Worm (Caenorhabditis elegans) whole organism, young adult: ENCODE measurements around the gene C50H2.7.

Experiments used
- B0019.2 ChIP-seq: fragments of 200-800 bp; sonication (Bioruptor generic); conservative IDR thresholded peaks from 2 replicates; pipeline ENCODE4 v1.3.6; 2022; ENCODE audit warnings: missing genetic modification reagents, missing genetic modification characterization, missing compliant biosample characterization
- F49E8.2 ChIP-seq: sonication (generic microtip); optimal IDR thresholded peaks from 3 replicates; lab custom pipeline; 2017; ENCODE audit warnings: missing genetic modification characterization, mild to moderate bottlenecking, missing compliant biosample characterization, antibody characterized with exemption, moderate library complexity; ENCODE audit not compliant: insufficient read depth
- F52B5.7 ChIP-seq: sonication (generic microtip); optimal IDR thresholded peaks from 2 replicates; lab custom pipeline; 2016; ENCODE audit warnings: mild to moderate bottlenecking, missing genetic modification characterization, missing compliant biosample characterization
- F57C9.4 ChIP-seq: sonication (generic microtip); optimal IDR thresholded peaks from 2 replicates; lab custom pipeline; 2017; ENCODE audit warnings: mild to moderate bottlenecking, missing genetic modification characterization, missing compliant biosample characterization
- K11D2.4 ChIP-seq: fragments of 200-800 bp; sonication (Bioruptor generic); IDR thresholded peaks from 2 replicates; pipeline ENCODE4 v1.3.6; 2022; ENCODE audit warnings: missing genetic modification reagents, missing genetic modification characterization, missing compliant biosample characterization
- T26A5.8 ChIP-seq: sonication (generic microtip); optimal IDR thresholded peaks from 2 replicates; lab custom pipeline; 2016; ENCODE audit warnings: missing genetic modification characterization, missing compliant biosample characterization
- Y53G8AR.9 ChIP-seq: fragments of 200-800 bp; sonication (Bioruptor generic); conservative IDR thresholded peaks from 2 replicates; pipeline ENCODE4 v1.3.6; 2022; ENCODE audit warnings: missing genetic modification reagents, missing genetic modification characterization, missing compliant biosample characterization
- Y79H2A.3 ChIP-seq: fragments of 200-800 bp; sonication (Bioruptor generic); conservative IDR thresholded peaks from 2 replicates; pipeline ENCODE4 v1.3.6; 2022; ENCODE audit warnings: missing genetic modification reagents, missing genetic modification characterization, missing compliant biosample characterization
- aptf-2 ChIP-seq: fragments of 200-800 bp; sonication (Bioruptor generic); conservative IDR thresholded peaks from 2 replicates; pipeline ENCODE4 v1.3.6; 2022; ENCODE audit warnings: missing genetic modification reagents, missing genetic modification characterization, missing compliant biosample characterization
- athp-1 ChIP-seq: sonication (generic microtip); optimal IDR thresholded peaks from 2 replicates; lab custom pipeline; 2017; ENCODE audit warnings: mild to moderate bottlenecking, missing genetic modification characterization, missing compliant biosample characterization
- cebp-2 ChIP-seq: fragments of 200-800 bp; sonication (Bioruptor generic); IDR thresholded peaks from 2 replicates; pipeline ENCODE4 v1.3.6; 2022; ENCODE audit warnings: missing genetic modification characterization, missing compliant biosample characterization
- ceh-40 ChIP-seq: fragments of 200-800 bp; sonication (Bioruptor generic); IDR thresholded peaks from 2 replicates; pipeline ENCODE4 v1.3.6; 2022; ENCODE audit warnings: missing genetic modification characterization, missing compliant biosample characterization
- ceh-58 ChIP-seq: fragments of 200-800 bp; sonication (Bioruptor generic); IDR thresholded peaks from 2 replicates; pipeline ENCODE4 v1.3.6; 2022; ENCODE audit warnings: missing genetic modification characterization, missing compliant biosample characterization
- ceh-79 ChIP-seq: sonication (generic microtip); optimal IDR thresholded peaks from 2 replicates; lab custom pipeline; 2017; ENCODE audit warnings: mild to moderate bottlenecking, missing genetic modification characterization, missing compliant biosample characterization
- die-1 ChIP-seq: sonication (generic microtip); optimal IDR thresholded peaks from 2 replicates; lab custom pipeline; 2016; ENCODE audit warnings: missing genotype, mild to moderate bottlenecking, missing genetic modification characterization, missing compliant biosample characterization
- efl-1 ChIP-seq: fragments of 150-350 bp; optimal IDR thresholded peaks from 2 replicates; lab custom pipeline; 2014; ENCODE audit warnings: missing biosample characterization, missing genetic modification reagents, missing genetic modification characterization
- ekl-4 ChIP-seq: fragments of 200-800 bp; sonication (Bioruptor generic); IDR thresholded peaks from 2 replicates; pipeline ENCODE4 v1.3.6; 2022; ENCODE audit warnings: missing genetic modification reagents, missing genetic modification characterization, missing compliant biosample characterization
- fkh-3 ChIP-seq: sonication (generic microtip); optimal IDR thresholded peaks from 2 replicates; lab custom pipeline; 2016; ENCODE audit warnings: mild to moderate bottlenecking, missing genetic modification characterization, missing compliant biosample characterization
- gei-17 ChIP-seq: fragments of 200-800 bp; sonication (Bioruptor generic); optimal IDR thresholded peaks from 2 replicates; lab custom pipeline; 2018; ENCODE audit warnings: mild to moderate bottlenecking, missing genetic modification characterization, missing compliant biosample characterization
- him-1 ChIP-seq: sonication (generic microtip); optimal IDR thresholded peaks from 2 replicates; lab custom pipeline; 2016; ENCODE audit warnings: missing genotype, missing genetic modification reagents, missing genetic modification characterization, missing compliant biosample characterization
- hrde-1 ChIP-seq: sonication (generic microtip); optimal IDR thresholded peaks from 2 replicates; lab custom pipeline; 2016; ENCODE audit warnings: missing genetic modification characterization, mild to moderate bottlenecking, missing compliant biosample characterization, moderate library complexity, missing genotype, missing genetic modification reagents, borderline replicate concordance
- hsf-1 ChIP-seq: fragments of 200-800 bp; sonication (Bioruptor generic); IDR thresholded peaks from 2 replicates; pipeline ENCODE4 v1.3.6; 2022; ENCODE audit warnings: missing genetic modification reagents, missing genetic modification characterization, missing compliant biosample characterization
- let-607 ChIP-seq, 2 experiments: fragments of 200-800 bp in 1 of 2; sonication (Bioruptor generic) in 1 of 2; sonication (generic microtip) in 1 of 2; optimal IDR thresholded peaks; 2 replicates each; lab custom pipeline; 2016 to 2018; ENCODE audit warnings: mild to moderate bottlenecking in 2 of 2, missing compliant biosample characterization in 2 of 2, missing genetic modification characterization in 2 of 2, moderate library complexity in 2 of 2, missing genotype in 1 of 2
- lin-35 ChIP-seq, 3 experiments: fragments of 150-350 bp in 2 of 3; sonication (generic microtip) in 1 of 3; optimal IDR thresholded peaks; 2 replicates each; lab custom pipeline; 2014 to 2018; ENCODE audit warnings: missing biosample characterization in 3 of 3, missing genetic modification characterization in 3 of 3, missing genetic modification reagents in 3 of 3
- madf-6 ChIP-seq: fragments of 200-800 bp; sonication (Bioruptor generic); IDR thresholded peaks from 2 replicates; pipeline ENCODE4 v1.3.6; 2022; ENCODE audit warnings: missing genetic modification reagents, missing genetic modification characterization, missing compliant biosample characterization
- madf-8 ChIP-seq: fragments of 200-800 bp; sonication (Bioruptor generic); conservative IDR thresholded peaks from 2 replicates; pipeline ENCODE4 v1.3.6; 2022; ENCODE audit warnings: missing genetic modification reagents, missing genetic modification characterization, missing compliant biosample characterization
- mcd-1 ChIP-seq: fragments of 200-800 bp; sonication (Bioruptor generic); IDR thresholded peaks from 2 replicates; pipeline ENCODE4 v1.3.6; 2022; ENCODE audit warnings: missing genetic modification reagents, missing genetic modification characterization, missing compliant biosample characterization
- mes-4 ChIP-seq: sonication (generic microtip); optimal IDR thresholded peaks from 2 replicates; lab custom pipeline; 2016; ENCODE audit warnings: missing genotype, missing genetic modification characterization, missing compliant biosample characterization
- mxl-1 ChIP-seq: sonication (generic microtip); optimal IDR thresholded peaks from 2 replicates; lab custom pipeline; 2016; ENCODE audit warnings: missing genetic modification characterization, missing compliant biosample characterization
- nfya-1 ChIP-seq: sonication (generic microtip); optimal IDR thresholded peaks from 2 replicates; lab custom pipeline; 2017; ENCODE audit warnings: antibody characterized with exemption, missing compliant biosample characterization, missing genetic modification characterization, borderline replicate concordance; ENCODE audit not compliant: insufficient read depth
- nfya-2 ChIP-seq: fragments of 200-800 bp; sonication (Bioruptor generic); IDR thresholded peaks from 2 replicates; pipeline ENCODE4 v1.3.6; 2022; ENCODE audit warnings: missing genetic modification reagents, missing genetic modification characterization, missing compliant biosample characterization
- nfyb-1 ChIP-seq: fragments of 200-800 bp; sonication (Bioruptor generic); IDR thresholded peaks from 2 replicates; pipeline ENCODE4 v1.3.6; 2022; ENCODE audit warnings: missing genetic modification reagents, missing genetic modification characterization, missing compliant biosample characterization
- nhr-80 ChIP-seq: sonication (generic microtip); optimal IDR thresholded peaks from 2 replicates; lab custom pipeline; 2016; ENCODE audit warnings: missing genetic modification characterization, missing compliant biosample characterization
- nhr-90 ChIP-seq: sonication (generic microtip); optimal IDR thresholded peaks from 2 replicates; lab custom pipeline; 2016; ENCODE audit warnings: missing genotype, mild to moderate bottlenecking, missing genetic modification characterization, missing compliant biosample characterization
- pbrm-1 ChIP-seq: fragments of 200-800 bp; sonication (Bioruptor generic); IDR thresholded peaks from 2 replicates; pipeline ENCODE4 v1.3.6; 2022; ENCODE audit warnings: missing genetic modification reagents, missing genetic modification characterization, missing compliant biosample characterization
- repo-1 ChIP-seq: sonication (generic microtip); optimal IDR thresholded peaks from 2 replicates; lab custom pipeline; 2017; ENCODE audit warnings: mild to moderate bottlenecking, missing genetic modification characterization, missing compliant biosample characterization
- rpc-1 ChIP-seq, 2 experiments: fragments of 150-350 bp in 1 of 2; sonication (generic microtip) in 1 of 2; optimal IDR thresholded peaks; 2 replicates each; lab custom pipeline; 2014 to 2018; ENCODE audit warnings: missing biosample characterization in 1 of 2, missing genetic modification characterization in 1 of 2, missing genetic modification reagents in 1 of 2, missing genotype in 1 of 2
- sdz-38 ChIP-seq: sonication (generic microtip); optimal IDR thresholded peaks from 2 replicates; lab custom pipeline; 2016; ENCODE audit warnings: missing genotype, missing genetic modification characterization, missing compliant biosample characterization
- snpc-3.4 ChIP-seq: sonication (generic microtip); optimal IDR thresholded peaks from 2 replicates; lab custom pipeline; 2017; ENCODE audit warnings: missing genetic modification characterization, mild to moderate bottlenecking, missing compliant biosample characterization, antibody characterized with exemption, moderate library complexity, missing genotype, missing genetic modification reagents
- unc-130 ChIP-seq: sonication (generic microtip); optimal IDR thresholded peaks from 2 replicates; lab custom pipeline; 2016; ENCODE audit warnings: missing genetic modification reagents, missing genetic modification characterization, missing compliant biosample characterization
- unc-62 ChIP-seq: fragments of 150-350 bp; optimal IDR thresholded peaks from 2 replicates; lab custom pipeline; 2014; ENCODE audit warnings: missing biosample characterization, missing genetic modification reagents, missing genetic modification characterization
- ztf-28 ChIP-seq: fragments of 200-800 bp; sonication (Bioruptor generic); IDR thresholded peaks from 2 replicates; pipeline ENCODE4 v1.3.6; 2022; ENCODE audit warnings: missing genetic modification reagents, missing genetic modification characterization, missing compliant biosample characterization

C50H2.7 gene

ce11 chrV:9918410-9918809 lies 4.2 kb upstream of the C50H2.7 start, which contains the start of gene C50H2.5:
TSS of gene C50H2.5 (plus strand) at chrV:9918710.
- no peak for TF ChIP-seq unc-130 (GFP tag; lab: Kevin White, UChicago)
- no peak for TF ChIP-seq hrde-1 (tag; lab: Kevin White, UChicago)
- no peak for TF ChIP-seq nfyb-1
- TF ChIP-seq snpc-3.4: no peak
- TF ChIP-seq sdz-38 (tag; lab: Kevin White, UChicago): no peak
- TF ChIP-seq repo-1 (tag; lab: Kevin White, UChicago): no peak
- TF ChIP-seq mxl-1 (tag; lab: Kevin White, UChicago): no peak
- TF ChIP-seq ceh-40 (GFP tag; lab: Robert Waterston, UW): no peak
- no peak for TF ChIP-seq Y79H2A.3 (GFP tag; lab: Robert Waterston, UW)
- no peak for TF ChIP-seq mes-4 (tag; lab: Kevin White, UChicago)
- TF ChIP-seq mcd-1 (GFP tag; lab: Robert Waterston, UW): no peak
- no peak for TF ChIP-seq nfya-1
- TF ChIP-seq aptf-2 (GFP tag; lab: Robert Waterston, UW): no peak
- no peak for TF ChIP-seq rpc-1 (optimal IDR thresholded peaks at IDR 0.05; lab: Kevin White, UChicago)
- TF ChIP-seq rpc-1 (tag; optimal IDR thresholded peaks at IDR 0.05; lab: Kevin White, UChicago): no peak
- TF ChIP-seq, all 124 proteins: peak for 0

DNA sequence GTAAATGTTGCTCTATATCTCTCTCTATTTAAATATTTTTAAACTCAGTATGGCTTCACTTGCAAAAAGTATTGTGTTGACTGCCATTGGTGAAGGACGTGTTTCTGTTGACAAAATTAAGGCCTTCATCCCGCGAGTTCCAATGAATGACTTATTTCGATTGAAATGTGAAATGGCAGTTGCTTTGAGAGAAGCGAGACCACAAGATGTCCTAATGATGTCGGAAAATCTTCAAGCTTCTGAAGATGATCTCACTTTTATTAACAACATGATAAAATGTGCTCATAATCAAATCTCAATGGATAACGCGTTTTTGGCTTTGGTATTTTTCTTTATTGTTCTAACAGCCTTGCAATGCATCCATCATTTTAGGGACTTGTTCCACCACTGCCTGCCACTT lies 1.3 kb upstream of the C50H2.7 start, which contains the start of gene ceh-75:
ceh-75 (plus strand) TSS at position 50 of the 400 bp plus-strand sequence.
- TF ChIP-seq madf-6 (GFP tag; lab: Robert Waterston, UW) (no peak), K11D2.4 (GFP tag; lab: Robert Waterston, UW) (no peak), nhr-90 (tag; lab: Kevin White, UChicago) (no peak), cebp-2 (no peak), F49E8.2 (tag; lab: Kevin White, UChicago) (no peak), die-1 (no peak), Y53G8AR.9 (GFP tag; lab: Robert Waterston, UW) (no peak), him-1 (tag; lab: Kevin White, UChicago) (no peak), nhr-80 (tag; lab: Kevin White, UChicago) (no peak), ztf-28 (GFP tag; lab: Robert Waterston, UW) (no peak), B0019.2 (GFP tag; lab: Robert Waterston, UW) (no peak), F57C9.4 (no peak), hsf-1 (GFP tag; lab: Robert Waterston, UW) (no peak)

DNA sequence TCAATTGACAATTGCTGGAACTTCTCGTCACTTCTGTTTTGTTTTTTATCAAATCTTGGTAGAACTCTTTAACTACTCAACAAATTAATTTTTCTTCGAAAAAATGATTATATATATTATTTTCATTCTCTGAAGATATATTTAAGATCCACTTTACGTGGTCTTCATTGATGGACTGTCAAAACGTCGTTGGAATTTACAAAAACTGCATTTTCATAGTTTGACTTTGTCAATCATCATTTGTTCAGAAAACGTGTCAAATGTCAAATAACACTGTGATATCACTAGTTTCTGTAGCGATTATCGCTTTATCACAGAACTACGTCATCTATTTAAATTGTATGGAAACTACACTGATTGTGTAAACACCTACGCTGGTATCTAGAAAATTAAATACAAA lies 1.8 kb downstream of the C50H2.7 start:
- TF ChIP-seq unc-62 (no peak), ekl-4 (no peak), gei-17 (no peak), F52B5.7 (tag; lab: Kevin White, UChicago) (no peak)

DNA sequence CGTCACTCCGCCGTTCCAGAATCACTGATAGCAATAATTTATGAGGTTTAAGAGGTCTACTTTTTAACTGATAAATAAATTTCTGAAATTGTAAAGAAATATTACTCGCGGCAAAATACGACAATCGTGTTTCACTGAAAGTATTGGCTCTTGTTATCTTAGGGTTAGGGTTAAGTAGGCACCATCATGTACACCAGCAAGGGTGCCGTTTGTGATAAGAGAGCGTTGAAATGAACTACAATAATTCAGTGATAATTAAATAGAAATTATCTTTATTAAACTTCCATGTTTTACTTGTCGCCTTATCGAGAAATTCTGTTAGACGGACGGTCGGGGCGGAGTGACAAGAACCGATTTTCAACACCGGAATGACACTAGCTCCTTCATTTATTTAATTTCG lies 3.1 kb downstream of the C50H2.7 start:
- TF ChIP-seq ceh-58 (GFP tag; lab: Robert Waterston, UW): no peak
- no peak for TF ChIP-seq ceh-79 (tag; lab: Kevin White, UChicago)
- TF ChIP-seq pbrm-1: no peak
- TF ChIP-seq nfya-1: no peak
- no peak for TF ChIP-seq die-1
- no peak for TF ChIP-seq nfya-2
- TF ChIP-seq T26A5.8 (tag; lab: Kevin White, UChicago): no peak
- TF ChIP-seq athp-1 (tag; lab: Kevin White, UChicago): no peak
- TF ChIP-seq lin-35 (GFP tag; optimal IDR thresholded peaks at IDR 0.05; lab: Kevin White, UChicago): no peak
- no peak for TF ChIP-seq efl-1 (GFP tag; lab: Kevin White, UChicago)
- peak; percentile 87 for TF ChIP-seq nhr-80 (tag; lab: Kevin White, UChicago)
- TF ChIP-seq fkh-3: no peak
- TF ChIP-seq madf-8: no peak
- peak in 1 of 2 experiments; percentile 6 for TF ChIP-seq let-607 (tag; optimal IDR thresholded peaks at IDR 0.05; lab: Kevin White, UChicago)
